Fruit fly (Drosophila melanogaster): ENCODE data around the gene disco-r.

DNA sequence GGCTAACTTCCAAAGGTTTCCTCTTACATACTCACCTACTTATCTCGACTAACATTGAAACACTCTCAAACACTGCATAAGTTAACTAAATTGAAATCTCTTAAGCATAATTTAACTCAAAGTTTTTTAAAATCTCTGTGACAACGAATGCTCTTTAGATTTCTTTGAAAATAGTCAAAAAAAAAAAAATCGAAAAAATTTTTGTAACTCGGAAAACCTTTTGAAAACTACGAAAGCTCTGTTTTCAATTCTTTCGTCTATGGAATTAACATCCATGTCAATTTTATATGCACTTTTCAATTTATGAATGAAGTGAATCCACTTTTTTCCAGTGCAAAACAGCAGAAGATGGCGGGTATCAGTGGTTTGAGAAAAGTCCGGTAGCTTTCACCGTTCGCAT, 22.6 kb upstream of the disco-r start:
- TF ChIP-seq CG33017 (tag; optimal IDR thresholded peaks at IDR 0.05) (no peak), CG7045 (GFP tag; optimal IDR thresholded peaks at IDR 0.05) (no peak), kay (GFP tag; ENCODE audit: borderline replicate concordance) (no peak), ovo (GFP tag; optimal IDR thresholded peaks at IDR 0.05) (no peak), Clk (GFP tag; optimal IDR thresholded peaks at IDR 0.05) (no peak), CG7101 (tag; optimal IDR thresholded peaks at IDR 0.05) (no peak), cic (GFP tag; optimal IDR thresholded peaks at IDR 0.05) (no peak), Crg-1 (GFP tag; optimal IDR thresholded peaks at IDR 0.05) (no peak), tj (GFP tag; optimal IDR thresholded peaks at IDR 0.05) (no peak), CG11617 (GFP tag; optimal IDR thresholded peaks at IDR 0.05) (no peak), toe (GFP tag; optimal IDR thresholded peaks at IDR 0.05) (no peak)

Measured in whole organism, adult.